Worm (Caenorhabditis elegans) whole organism, L4 larva: ENCODE measurements around the gene deb-1.

ENCODE experiments used
- F26F4.8 ChIP-seq: fragments of 200-800 bp; sonication (Bioruptor generic); conservative IDR thresholded peaks from 2 replicates; pipeline ENCODE4 v1.3.6; 2022; ENCODE audit warnings: missing genetic modification characterization, missing compliant biosample characterization
- F49E8.2 ChIP-seq: sonication (generic microtip); optimal IDR thresholded peaks from 2 replicates; lab custom pipeline; 2016; ENCODE audit warnings: missing compliant biosample characterization, mild to moderate bottlenecking, missing genetic modification characterization, borderline replicate concordance
- R02D3.7 ChIP-seq: fragments of 150-350 bp; sonication (generic microtip); optimal IDR thresholded peaks from 3 replicates; lab custom pipeline; 2014; ENCODE audit warnings: missing biosample characterization, missing genetic modification characterization
- T20F7.1 ChIP-seq: fragments of 200-800 bp; sonication (Bioruptor generic); optimal IDR thresholded peaks from 2 replicates; lab custom pipeline; 2018; ENCODE audit warnings: mild to moderate bottlenecking, missing genetic modification characterization, missing compliant biosample characterization
- T26A8.4 ChIP-seq: fragments of 200-800 bp; sonication (Bioruptor generic); IDR thresholded peaks from 2 replicates; pipeline ENCODE4 v1.3.6; 2022; ENCODE audit warnings: missing genetic modification characterization, missing compliant biosample characterization
- Y5F2A.4 ChIP-seq: fragments of 200-800 bp; sonication (Bioruptor generic); optimal IDR thresholded peaks from 2 replicates; lab custom pipeline; 2018; ENCODE audit warnings: mild to moderate bottlenecking, missing genetic modification characterization, missing compliant biosample characterization
- Y75B8A.6 ChIP-seq: fragments of 200-800 bp; sonication (Bioruptor generic); IDR thresholded peaks from 2 replicates; pipeline ENCODE4 v1.3.6; 2022; ENCODE audit warnings: missing genetic modification reagents, missing genetic modification characterization, missing compliant biosample characterization
- aha-1 ChIP-seq: fragments of 150-350 bp; peaks from one replicate; lab custom pipeline; 2014; ENCODE audit warnings: missing biosample characterization, missing genetic modification characterization
- ceh-32 ChIP-seq: sonication (generic microtip); optimal IDR thresholded peaks from 2 replicates; lab custom pipeline; 2016; ENCODE audit warnings: mild to moderate bottlenecking, missing genetic modification characterization, missing compliant biosample characterization; ENCODE audit not compliant: poor library complexity
- ceh-62 ChIP-seq: sonication (generic microtip); optimal IDR thresholded peaks from 2 replicates; lab custom pipeline; 2017; ENCODE audit warnings: missing biosample characterization, missing genetic modification characterization
- daf-12 ChIP-seq: fragments of 150-350 bp; optimal IDR thresholded peaks from 2 replicates; lab custom pipeline; 2014; ENCODE audit warnings: missing biosample characterization, missing genetic modification reagents, missing genetic modification characterization
- daf-16 ChIP-seq, 3 experiments: sonication (generic microtip); optimal IDR thresholded peaks; 2 replicates each; lab custom pipeline; 2016 to 2017; ENCODE audit warnings: missing genetic modification characterization in 3 of 3, missing genetic modification reagents in 3 of 3, mild to moderate bottlenecking in 2 of 3, missing compliant biosample characterization in 2 of 3, missing biosample characterization in 1 of 3, moderate library complexity in 1 of 3
- daf-19 ChIP-seq: fragments of 200-800 bp; sonication (Bioruptor generic); conservative IDR thresholded peaks from 2 replicates; pipeline ENCODE4 v1.3.6; 2022; ENCODE audit warnings: missing genetic modification characterization, missing compliant biosample characterization
- daf-8 ChIP-seq: fragments of 200-800 bp; sonication (Bioruptor generic); IDR thresholded peaks from 2 replicates; pipeline ENCODE4 v1.3.6; 2022; ENCODE audit warnings: missing genetic modification characterization, missing compliant biosample characterization
- dmd-9 ChIP-seq: fragments of 200-800 bp; sonication (Bioruptor generic); IDR thresholded peaks from 2 replicates; pipeline ENCODE4 v1.3.6; 2022; ENCODE audit warnings: missing genetic modification reagents, missing genetic modification characterization, missing compliant biosample characterization
- gei-8 ChIP-seq: fragments of 200-800 bp; sonication (Bioruptor generic); optimal IDR thresholded peaks from 2 replicates; lab custom pipeline; 2018; ENCODE audit warnings: mild to moderate bottlenecking, missing genetic modification characterization, missing compliant biosample characterization
- hif-1 ChIP-seq, 2 experiments: sonication (generic microtip); optimal IDR thresholded peaks; 2 replicates each; lab custom pipeline; 2016 to 2017; ENCODE audit warnings: missing compliant biosample characterization in 2 of 2, missing genetic modification characterization in 2 of 2, missing genetic modification reagents in 2 of 2, missing genotype in 2 of 2, mild to moderate bottlenecking in 1 of 2
- hlh-11 ChIP-seq: fragments of 200-800 bp; sonication (Bioruptor generic); optimal IDR thresholded peaks from 2 replicates; lab custom pipeline; 2018; ENCODE audit warnings: mild to moderate bottlenecking, missing genetic modification characterization, missing compliant biosample characterization
- lin-29 ChIP-seq: fragments of 200-800 bp; sonication (Bioruptor generic); IDR thresholded peaks from 2 replicates; pipeline ENCODE4 v1.3.6; 2022; ENCODE audit warnings: missing genetic modification reagents, missing genetic modification characterization, missing compliant biosample characterization
- lin-38 ChIP-seq: fragments of 200-800 bp; sonication (Bioruptor generic); IDR thresholded peaks from 2 replicates; pipeline ENCODE4 v1.3.6; 2022; ENCODE audit warnings: missing genetic modification reagents, missing genetic modification characterization, missing compliant biosample characterization
- madf-5 ChIP-seq, 2 experiments: fragments of 200-800 bp; sonication (Bioruptor generic); IDR thresholded peaks; 2 replicates each; pipeline ENCODE4 v1.3.6; 2022; ENCODE audit warnings: missing compliant biosample characterization in 2 of 2, missing genetic modification characterization in 2 of 2
- madf-9 ChIP-seq: fragments of 200-800 bp; sonication (Bioruptor generic); conservative IDR thresholded peaks from 2 replicates; pipeline ENCODE4 v1.3.6; 2022; ENCODE audit warnings: missing genetic modification reagents, missing genetic modification characterization, missing compliant biosample characterization
- mep-1 ChIP-seq: fragments of 150-350 bp; sonication (generic microtip); optimal IDR thresholded peaks from 3 replicates; lab custom pipeline; 2014; ENCODE audit warnings: missing biosample characterization, missing genetic modification characterization
- mes-2 ChIP-seq: sonication (generic microtip); optimal IDR thresholded peaks from 2 replicates; lab custom pipeline; 2016; ENCODE audit warnings: missing genotype, mild to moderate bottlenecking, missing genetic modification characterization, missing compliant biosample characterization; ENCODE audit not compliant: poor library complexity, severe bottlenecking
- mxl-2 ChIP-seq: fragments of 200-800 bp; sonication (Bioruptor generic); conservative IDR thresholded peaks from 2 replicates; pipeline ENCODE4 v1.3.6; 2022; ENCODE audit warnings: missing genetic modification reagents, missing genetic modification characterization, missing compliant biosample characterization
- mxl-3 ChIP-seq: fragments of 200-800 bp; sonication (Bioruptor generic); optimal IDR thresholded peaks from 2 replicates; lab custom pipeline; 2018; ENCODE audit warnings: mild to moderate bottlenecking, missing genetic modification characterization, missing compliant biosample characterization
- nhr-102 ChIP-seq: sonication (generic microtip); optimal IDR thresholded peaks from 2 replicates; lab custom pipeline; 2016; ENCODE audit warnings: mild to moderate bottlenecking, missing genetic modification characterization, moderate library complexity, missing compliant biosample characterization
- nhr-11 ChIP-seq: fragments of 150-350 bp; optimal IDR thresholded peaks from 2 replicates; lab custom pipeline; 2014; ENCODE audit warnings: missing biosample characterization, missing genetic modification characterization
- nhr-111 ChIP-seq: fragments of 200-800 bp; sonication (Bioruptor generic); optimal IDR thresholded peaks from 2 replicates; lab custom pipeline; 2018; ENCODE audit warnings: mild to moderate bottlenecking, missing genetic modification characterization, missing compliant biosample characterization
- nhr-28 ChIP-seq: fragments of 150-350 bp; optimal IDR thresholded peaks from 2 replicates; lab custom pipeline; 2014; ENCODE audit warnings: missing biosample characterization, missing genetic modification characterization
- nhr-42 ChIP-seq: fragments of 200-800 bp; sonication (Bioruptor generic); IDR thresholded peaks from 2 replicates; pipeline ENCODE4 v1.3.6; 2022; ENCODE audit warnings: missing genetic modification characterization, missing compliant biosample characterization
- sdz-12 ChIP-seq: fragments of 200-800 bp; sonication (Bioruptor generic); optimal IDR thresholded peaks from 2 replicates; lab custom pipeline; 2018; ENCODE audit warnings: mild to moderate bottlenecking, missing genetic modification characterization, missing compliant biosample characterization
- set-16 ChIP-seq: fragments of 200-800 bp; sonication (Bioruptor generic); IDR thresholded peaks from 2 replicates; pipeline ENCODE4 v1.3.6; 2022; ENCODE audit warnings: missing genetic modification reagents, missing genetic modification characterization, missing compliant biosample characterization
- skn-1 ChIP-seq: fragments of 150-350 bp; optimal IDR thresholded peaks from 2 replicates; lab custom pipeline; 2014; ENCODE audit warnings: missing biosample characterization, missing genetic modification characterization
- snpc-4 ChIP-seq: fragments of 150-350 bp; optimal IDR thresholded peaks from 2 replicates; lab custom pipeline; 2014; ENCODE audit warnings: missing biosample characterization, missing genetic modification characterization
- spr-1 ChIP-seq: sonication (generic microtip); optimal IDR thresholded peaks from 2 replicates; lab custom pipeline; 2016; ENCODE audit warnings: mild to moderate bottlenecking, missing genetic modification characterization, missing compliant biosample characterization
- spr-3 ChIP-seq: fragments of 200-800 bp; sonication (Bioruptor generic); optimal IDR thresholded peaks from 2 replicates; lab custom pipeline; 2018; ENCODE audit warnings: mild to moderate bottlenecking, missing genetic modification characterization, missing compliant biosample characterization
- unc-130 ChIP-seq: sonication (generic microtip); optimal IDR thresholded peaks from 2 replicates; lab custom pipeline; 2016; ENCODE audit warnings: missing genetic modification reagents, missing genetic modification characterization, missing compliant biosample characterization
- unc-62 ChIP-seq, 3 experiments: fragments of 150-350 bp in 1 of 3; sonication (generic microtip); optimal IDR thresholded peaks in 2 of 3; peaks in 1 of 3; 1 replicate in 1 of 3; 2 replicates in 2 of 3; lab custom pipeline; 2014 to 2017; ENCODE audit warnings: missing biosample characterization in 3 of 3, missing genetic modification characterization in 3 of 3, missing genetic modification reagents in 3 of 3, missing genotype in 1 of 3
- zip-11 ChIP-seq: fragments of 200-800 bp; sonication (Bioruptor generic); IDR thresholded peaks from 2 replicates; pipeline ENCODE4 v1.3.6; 2022; ENCODE audit warnings: missing genetic modification characterization, missing compliant biosample characterization
- ztf-7 ChIP-seq: fragments of 150-350 bp; optimal IDR thresholded peaks from 2 replicates; lab custom pipeline; 2014; ENCODE audit warnings: missing biosample characterization, missing genetic modification characterization

deb-1 gene

ce11 chrIV:7098509-7099065 lies 4.5 kb upstream of the deb-1 start, which contains the start of gene ZC477.4:
ZC477.4 (minus strand) TSS chrIV:7098784.
- TF ChIP-seq dmd-9 = no peak
- TF ChIP-seq gei-8 = no peak
- peak; percentile 52 for TF ChIP-seq hlh-11
- peak; percentile 39 for TF ChIP-seq nhr-11 (tag; lab: Kevin White, UChicago)
- peak; percentile 4 for TF ChIP-seq mxl-3
- no peak for TF ChIP-seq hif-1 (tag; optimal IDR thresholded peaks at IDR 0.05; lab: Kevin White, UChicago)
- peak in 1 of 2 experiments; percentile 68 for TF ChIP-seq daf-16 (GFP tag; optimal IDR thresholded peaks at IDR 0.05; lab: Kevin White, UChicago)
- no peak for TF ChIP-seq daf-16 (tag; optimal IDR thresholded peaks at IDR 0.05; lab: Kevin White, UChicago)
- peak; percentile 53 for TF ChIP-seq set-16
- TF ChIP-seq unc-130 = no peak
- no peak for TF ChIP-seq ceh-32 (tag; lab: Kevin White, UChicago)
- peak in 1 of 2 experiments; percentile 41 for TF ChIP-seq unc-62 (GFP tag; optimal IDR thresholded peaks at IDR 0.05 in 1 of 2; lab: Kevin White, UChicago)
- TF ChIP-seq unc-62 (tag; optimal IDR thresholded peaks at IDR 0.05; lab: Kevin White, UChicago) = no peak
- TF ChIP-seq, all 104 proteins: peak for 6

- TF ChIP-seq unc-62 (GFP tag; optimal IDR thresholded peaks at IDR 0.05 in 1 of 2; lab: Kevin White, UChicago) = peak in 1 of 2 experiments; percentile 95
- no peak for TF ChIP-seq unc-62 (tag; optimal IDR thresholded peaks at IDR 0.05; lab: Kevin White, UChicago)
- TF ChIP-seq T26A8.4 = no peak
- TF ChIP-seq, all 104 proteins: peak for 1
Observed at ce11 chrIV:7097450-7097849, 3.4 kb upstream of the deb-1 start.

ce11 chrIV:7096097-7096496 lies 2.0 kb upstream of the deb-1 start:
- TF ChIP-seq daf-19 (GFP tag; lab: Robert Waterston, UW) = no peak
- no peak for TF ChIP-seq sdz-12
- TF ChIP-seq mes-2 (tag; lab: Kevin White, UChicago) = no peak
- no peak for TF ChIP-seq snpc-4
- TF ChIP-seq nhr-102 (tag; lab: Kevin White, UChicago) = no peak
- TF ChIP-seq nhr-42 (GFP tag; lab: Robert Waterston, UW) = no peak
- no peak for TF ChIP-seq F26F4.8 (GFP tag; lab: Robert Waterston, UW)
- no peak for TF ChIP-seq mep-1 (tag; lab: Kevin White, UChicago)

- TF ChIP-seq nhr-28 = no peak
- TF ChIP-seq unc-62 (GFP tag; optimal IDR thresholded peaks at IDR 0.05 in 1 of 2; lab: Kevin White, UChicago) = peak in 1 of 2 experiments; percentile 67
- no peak for TF ChIP-seq unc-62 (tag; optimal IDR thresholded peaks at IDR 0.05; lab: Kevin White, UChicago)
- TF ChIP-seq nhr-11 (tag; lab: Kevin White, UChicago) = peak; percentile 36
- TF ChIP-seq madf-5 (GFP tag; IDR thresholded peaks at IDR 0.05; lab: Robert Waterston, UW) = no peak
- TF ChIP-seq ztf-7 (tag; lab: Kevin White, UChicago) = no peak
- TF ChIP-seq aha-1 (tag; lab: Kevin White, UChicago) = peak; percentile 24
- TF ChIP-seq daf-16 (GFP tag; optimal IDR thresholded peaks at IDR 0.05; lab: Kevin White, UChicago) = peak in 1 of 2 experiments; percentile 49
- TF ChIP-seq daf-16 (tag; optimal IDR thresholded peaks at IDR 0.05; lab: Kevin White, UChicago) = no peak
- TF ChIP-seq hlh-11 = peak; percentile 12
- TF ChIP-seq mxl-3 = peak; percentile 16
- TF ChIP-seq zip-11 (GFP tag; lab: Robert Waterston, UW) = no peak
- TF ChIP-seq F49E8.2 (tag; lab: Kevin White, UChicago) = no peak
Observed at ce11 chrIV:7095396-7095964, 1.4 kb upstream of the deb-1 start.

ce11 chrIV:7084632-7085160 lies 9.4 kb downstream of the deb-1 start, which contains the start of gene rps-4:
rps-4 (minus strand) TSS chrIV:7084682.
- TF ChIP-seq spr-1 (tag; lab: Kevin White, UChicago) (peak; percentile 65), ceh-62 (no peak), T20F7.1 (peak; percentile 87), Y75B8A.6 (GFP tag; lab: Robert Waterston, UW) (no peak), madf-9 (GFP tag; lab: Robert Waterston, UW) (no peak; the same call in 1 of the 2 replicates), daf-8 (GFP tag; lab: Robert Waterston, UW) (no peak), daf-12 (tag; lab: Kevin White, UChicago) (no peak), skn-1 (tag; lab: Kevin White, UChicago) (no peak), Y5F2A.4 (GFP tag; lab: Kevin White, UChicago) (no peak), ztf-7 (tag; lab: Kevin White, UChicago) (no peak), R02D3.7 (no peak), lin-38 (GFP tag; lab: Robert Waterston, UW) (peak; percentile 97), spr-3 (GFP tag; lab: Kevin White, UChicago) (no peak), lin-29 (GFP tag; lab: Robert Waterston, UW) (no peak), nhr-111 (GFP tag; lab: Kevin White, UChicago) (no peak), mxl-2 (GFP tag; lab: Robert Waterston, UW) (no peak)
